Worm (Caenorhabditis elegans): ENCODE results near the gene flr-1.

- TF ChIP-seq hlh-30 (tag; optimal IDR thresholded peaks at IDR 0.05; ENCODE audit: insufficient read depth) (no peak), ceh-9 (tag; optimal IDR thresholded peaks at IDR 0.05) (no peak), unc-55 (GFP tag; optimal IDR thresholded peaks at IDR 0.05) (no peak), ref-2 (tag; optimal IDR thresholded peaks at IDR 0.05) (no peak), ama-1 (optimal IDR thresholded peaks at IDR 0.05) (no peak), C08G9.2 (tag; optimal IDR thresholded peaks at IDR 0.05) (no peak), ets-4 (tag; optimal IDR thresholded peaks at IDR 0.05) (no peak), fkh-10 (GFP tag; optimal IDR thresholded peaks at IDR 0.05) (no peak), fkh-6 (tag; optimal IDR thresholded peaks at IDR 0.05) (no peak), ceh-34 (tag; optimal IDR thresholded peaks at IDR 0.05) (no peak), nhr-232 (tag; optimal IDR thresholded peaks at IDR 0.05) (no peak)
These were observed 48.9 kb upstream of the flr-1 start for ce11 chrX:13505201-13505600.
